Worm (Caenorhabditis elegans): ENCODE data around the gene str-4.

- TF ChIP-seq ets-7 (tag; optimal IDR thresholded peaks at IDR 0.05) = no peak
- TF ChIP-seq aly-1 (tag; optimal IDR thresholded peaks at IDR 0.05) = no peak
- TF ChIP-seq ceh-36 (tag; optimal IDR thresholded peaks at IDR 0.05) = no peak
- no peak for TF ChIP-seq flt-1 (GFP tag; IDR thresholded peaks at IDR 0.05)
- TF ChIP-seq ama-1 (optimal IDR thresholded peaks at IDR 0.05) = no peak
- TF ChIP-seq scrt-1 (GFP tag; IDR thresholded peaks at IDR 0.05) = no peak
- TF ChIP-seq ceh-13 (GFP tag; optimal IDR thresholded peaks at IDR 0.05) = no peak
- no peak for TF ChIP-seq tbx-37 (GFP tag; conservative IDR thresholded peaks at IDR 0.05)
Measured at ce11 chrV:13367024-13367423, 27.5 kb upstream of the str-4 start, which contains the start of gene srx-125.

Measured in whole organism, early embryonic.